Worm (Caenorhabditis elegans) whole organism, young adult: ENCODE measurements around the gene sru-37.

Source experiments
- B0035.1 ChIP-seq: sonication (generic microtip); optimal IDR thresholded peaks from 2 replicates; lab custom pipeline; 2016; ENCODE audit warnings: missing genetic modification characterization, mild to moderate bottlenecking, missing compliant biosample characterization, missing genotype, missing genetic modification reagents
- B0336.3 ChIP-seq: fragments of 200-800 bp; sonication (Bioruptor generic); IDR thresholded peaks from 2 replicates; pipeline ENCODE4 v1.3.6; 2022; ENCODE audit warnings: missing genetic modification characterization, missing compliant biosample characterization
- C17E4.6 ChIP-seq: fragments of 200-800 bp; sonication (Bioruptor generic); IDR thresholded peaks from 2 replicates; pipeline ENCODE4 v1.3.6; 2022; ENCODE audit warnings: missing genetic modification reagents, missing genetic modification characterization, missing compliant biosample characterization
- F10E7.11 ChIP-seq: sonication (generic microtip); optimal IDR thresholded peaks from 2 replicates; lab custom pipeline; 2017; ENCODE audit warnings: mild to moderate bottlenecking, missing genetic modification characterization, moderate library complexity, missing compliant biosample characterization
- F39B2.1 ChIP-seq: fragments of 200-800 bp; sonication (Bioruptor generic); IDR thresholded peaks from 2 replicates; pipeline ENCODE4 v1.3.6; 2022; ENCODE audit warnings: missing genetic modification reagents, missing genetic modification characterization, missing compliant biosample characterization
- F55B11.4 ChIP-seq: sonication (generic microtip); optimal IDR thresholded peaks from 2 replicates; lab custom pipeline; 2016; ENCODE audit warnings: missing compliant biosample characterization, missing genetic modification characterization, borderline replicate concordance; ENCODE audit not compliant: insufficient read depth
- T07F8.4 ChIP-seq: sonication (generic microtip); optimal IDR thresholded peaks from 2 replicates; lab custom pipeline; 2016; ENCODE audit warnings: mild to moderate bottlenecking, missing genetic modification characterization, moderate library complexity, missing compliant biosample characterization
- Y79H2A.3 ChIP-seq: fragments of 200-800 bp; sonication (Bioruptor generic); conservative IDR thresholded peaks from 2 replicates; pipeline ENCODE4 v1.3.6; 2022; ENCODE audit warnings: missing genetic modification reagents, missing genetic modification characterization, missing compliant biosample characterization
- ama-1 ChIP-seq, 3 experiments: fragments of 150-350 bp in 1 of 3; sonication (generic microtip) in 2 of 3; optimal IDR thresholded peaks; 2 replicates each; lab custom pipeline; 2014 to 2018; ENCODE audit warnings: missing biosample characterization in 2 of 3, missing genetic modification characterization in 2 of 3, missing genetic modification reagents in 2 of 3
- atf-7 ChIP-seq: sonication (generic microtip); optimal IDR thresholded peaks from 2 replicates; lab custom pipeline; 2017; ENCODE audit warnings: mild to moderate bottlenecking, missing genetic modification characterization, missing compliant biosample characterization
- attf-5 ChIP-seq: fragments of 200-800 bp; sonication (Bioruptor generic); optimal IDR thresholded peaks from 2 replicates; lab custom pipeline; 2018; ENCODE audit warnings: mild to moderate bottlenecking, missing genetic modification characterization, missing compliant biosample characterization
- ceh-79 ChIP-seq: sonication (generic microtip); optimal IDR thresholded peaks from 2 replicates; lab custom pipeline; 2017; ENCODE audit warnings: mild to moderate bottlenecking, missing genetic modification characterization, missing compliant biosample characterization
- ceh-91 ChIP-seq: fragments of 200-800 bp; sonication (Bioruptor generic); IDR thresholded peaks from 2 replicates; pipeline ENCODE4 v1.3.6; 2022; ENCODE audit warnings: missing genetic modification reagents, missing genetic modification characterization, missing compliant biosample characterization
- die-1 ChIP-seq: sonication (generic microtip); optimal IDR thresholded peaks from 2 replicates; lab custom pipeline; 2016; ENCODE audit warnings: missing genotype, mild to moderate bottlenecking, missing genetic modification characterization, missing compliant biosample characterization
- dpl-1 ChIP-seq: fragments of 150-350 bp; optimal IDR thresholded peaks from 2 replicates; lab custom pipeline; 2014; ENCODE audit warnings: missing biosample characterization, missing genetic modification reagents, missing genetic modification characterization
- ekl-4 ChIP-seq: fragments of 200-800 bp; sonication (Bioruptor generic); IDR thresholded peaks from 2 replicates; pipeline ENCODE4 v1.3.6; 2022; ENCODE audit warnings: missing genetic modification reagents, missing genetic modification characterization, missing compliant biosample characterization
- gei-17 ChIP-seq: fragments of 200-800 bp; sonication (Bioruptor generic); optimal IDR thresholded peaks from 2 replicates; lab custom pipeline; 2018; ENCODE audit warnings: mild to moderate bottlenecking, missing genetic modification characterization, missing compliant biosample characterization
- hlh-12 ChIP-seq: sonication (generic microtip); optimal IDR thresholded peaks from 2 replicates; lab custom pipeline; 2016; ENCODE audit warnings: missing genetic modification characterization, missing compliant biosample characterization
- hsf-1 ChIP-seq: fragments of 200-800 bp; sonication (Bioruptor generic); IDR thresholded peaks from 2 replicates; pipeline ENCODE4 v1.3.6; 2022; ENCODE audit warnings: missing genetic modification reagents, missing genetic modification characterization, missing compliant biosample characterization
- lag-1 ChIP-seq: fragments of 200-800 bp; sonication (Bioruptor generic); IDR thresholded peaks from 2 replicates; pipeline ENCODE4 v1.3.6; 2022; ENCODE audit warnings: missing genetic modification reagents, missing genetic modification characterization, missing compliant biosample characterization
- let-607 ChIP-seq, 2 experiments: fragments of 200-800 bp in 1 of 2; sonication (Bioruptor generic) in 1 of 2; sonication (generic microtip) in 1 of 2; optimal IDR thresholded peaks; 2 replicates each; lab custom pipeline; 2016 to 2018; ENCODE audit warnings: mild to moderate bottlenecking in 2 of 2, missing compliant biosample characterization in 2 of 2, missing genetic modification characterization in 2 of 2, moderate library complexity in 2 of 2, missing genotype in 1 of 2
- lin-35 ChIP-seq, 3 experiments: fragments of 150-350 bp in 2 of 3; sonication (generic microtip) in 1 of 3; optimal IDR thresholded peaks; 2 replicates each; lab custom pipeline; 2014 to 2018; ENCODE audit warnings: missing biosample characterization in 3 of 3, missing genetic modification characterization in 3 of 3, missing genetic modification reagents in 3 of 3
- lin-40 ChIP-seq: sonication (generic microtip); optimal IDR thresholded peaks from 2 replicates; lab custom pipeline; 2016; ENCODE audit warnings: missing genetic modification characterization, mild to moderate bottlenecking, missing compliant biosample characterization, missing genotype, missing genetic modification reagents
- lin-54 ChIP-seq: fragments of 200-800 bp; sonication (Bioruptor generic); optimal IDR thresholded peaks from 2 replicates; lab custom pipeline; 2018; ENCODE audit warnings: mild to moderate bottlenecking, missing genetic modification characterization, missing compliant biosample characterization
- lir-1 ChIP-seq: fragments of 200-800 bp; sonication (Bioruptor generic); conservative IDR thresholded peaks from 2 replicates; pipeline ENCODE4 v1.3.6; 2022; ENCODE audit warnings: missing genetic modification reagents, missing genetic modification characterization, missing compliant biosample characterization
- lsl-1 ChIP-seq: fragments of 200-800 bp; sonication (Bioruptor generic); optimal IDR thresholded peaks from 2 replicates; lab custom pipeline; 2018; ENCODE audit warnings: mild to moderate bottlenecking, missing genetic modification characterization, moderate library complexity, missing compliant biosample characterization
- mes-4 ChIP-seq: sonication (generic microtip); optimal IDR thresholded peaks from 2 replicates; lab custom pipeline; 2016; ENCODE audit warnings: missing genotype, missing genetic modification characterization, missing compliant biosample characterization
- nhr-120 ChIP-seq: fragments of 200-800 bp; sonication (Bioruptor generic); IDR thresholded peaks from 2 replicates; pipeline ENCODE4 v1.3.6; 2022; ENCODE audit warnings: missing genetic modification characterization, missing compliant biosample characterization
- nhr-80 ChIP-seq: sonication (generic microtip); optimal IDR thresholded peaks from 2 replicates; lab custom pipeline; 2016; ENCODE audit warnings: missing genetic modification characterization, missing compliant biosample characterization
- pbrm-1 ChIP-seq: fragments of 200-800 bp; sonication (Bioruptor generic); IDR thresholded peaks from 2 replicates; pipeline ENCODE4 v1.3.6; 2022; ENCODE audit warnings: missing genetic modification reagents, missing genetic modification characterization, missing compliant biosample characterization
- sdz-38 ChIP-seq: sonication (generic microtip); optimal IDR thresholded peaks from 2 replicates; lab custom pipeline; 2016; ENCODE audit warnings: missing genotype, missing genetic modification characterization, missing compliant biosample characterization
- snpc-3.4 ChIP-seq: sonication (generic microtip); optimal IDR thresholded peaks from 2 replicates; lab custom pipeline; 2017; ENCODE audit warnings: missing genetic modification characterization, mild to moderate bottlenecking, missing compliant biosample characterization, antibody characterized with exemption, moderate library complexity, missing genotype, missing genetic modification reagents
- somi-1 ChIP-seq: fragments of 200-800 bp; sonication (Bioruptor generic); optimal IDR thresholded peaks from 2 replicates; lab custom pipeline; 2018; ENCODE audit warnings: mild to moderate bottlenecking, missing genetic modification characterization, missing compliant biosample characterization
- sptf-2 ChIP-seq: fragments of 200-800 bp; sonication (Bioruptor generic); optimal IDR thresholded peaks from 2 replicates; lab custom pipeline; 2018; ENCODE audit warnings: mild to moderate bottlenecking, missing genetic modification characterization, missing compliant biosample characterization
- tlf-1 ChIP-seq: fragments of 200-800 bp; sonication (Bioruptor generic); optimal IDR thresholded peaks from 2 replicates; lab custom pipeline; 2018; ENCODE audit warnings: mild to moderate bottlenecking, missing genetic modification characterization, missing compliant biosample characterization
- unc-62 ChIP-seq: fragments of 150-350 bp; optimal IDR thresholded peaks from 2 replicates; lab custom pipeline; 2014; ENCODE audit warnings: missing biosample characterization, missing genetic modification reagents, missing genetic modification characterization
- zfh-2 ChIP-seq: fragments of 200-800 bp; sonication (Bioruptor generic); conservative IDR thresholded peaks from 2 replicates; pipeline ENCODE4 v1.3.6; 2022; ENCODE audit warnings: missing genetic modification reagents, missing genetic modification characterization, missing compliant biosample characterization
- zim-3 ChIP-seq: sonication (generic microtip); optimal IDR thresholded peaks from 2 replicates; lab custom pipeline; 2017; ENCODE audit warnings: mild to moderate bottlenecking, missing genetic modification characterization, moderate library complexity, missing compliant biosample characterization
- ztf-18 ChIP-seq: sonication (generic microtip); optimal IDR thresholded peaks from 2 replicates; lab custom pipeline; 2016; ENCODE audit warnings: missing genotype, mild to moderate bottlenecking, missing genetic modification characterization, missing compliant biosample characterization
- ztf-6 ChIP-seq: fragments of 200-800 bp; sonication (Bioruptor generic); IDR thresholded peaks from 2 replicates; pipeline ENCODE4 v1.3.6; 2022; ENCODE audit warnings: missing genetic modification reagents, missing genetic modification characterization, missing compliant biosample characterization

The sru-37 gene

DNA sequence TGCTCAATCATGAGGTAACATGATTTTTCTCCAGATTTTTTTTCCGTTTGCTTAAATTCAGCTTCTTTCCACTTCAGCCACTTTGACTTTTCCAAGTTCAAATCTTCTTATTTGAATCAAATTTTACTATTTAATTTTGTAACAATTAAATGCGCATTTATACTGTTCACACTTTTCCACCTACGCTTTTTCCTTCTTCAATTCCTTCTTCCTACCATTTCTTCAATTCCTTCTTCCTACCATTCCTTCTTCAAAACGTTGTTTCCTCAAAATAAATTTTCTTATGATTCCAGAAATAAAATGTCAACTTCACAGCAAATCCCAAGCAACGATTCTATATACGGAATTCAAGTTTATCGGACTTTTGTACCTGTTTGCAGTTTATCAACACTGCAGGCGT, 11.1 kb downstream of the sru-37 start, which contains the start of gene sru-31:
Gene sru-31, plus strand, starts transcription at position 301 of the 400 bp plus-strand sequence.
- TF ChIP-seq zim-3 (no peak), ceh-79 (no peak), lin-40 (tag; lab: Kevin White, UChicago) (no peak), lsl-1 (GFP tag; lab: Kevin White, UChicago) (no peak), nhr-120 (GFP tag; lab: Robert Waterston, UW) (no peak), dpl-1 (no peak), die-1 (tag; lab: Kevin White, UChicago) (no peak), hlh-12 (tag; lab: Kevin White, UChicago) (no peak), somi-1 (GFP tag; lab: Kevin White, UChicago) (no peak), lag-1 (GFP tag; lab: Robert Waterston, UW) (no peak), lir-1 (GFP tag; lab: Robert Waterston, UW) (no peak), let-607 (tag; optimal IDR thresholded peaks at IDR 0.05; lab: Kevin White, UChicago) (no peak), sdz-38 (tag; lab: Kevin White, UChicago) (no peak), F39B2.1 (GFP tag; lab: Robert Waterston, UW) (no peak), ceh-91 (GFP tag; lab: Robert Waterston, UW) (no peak), gei-17 (no peak)

DNA sequence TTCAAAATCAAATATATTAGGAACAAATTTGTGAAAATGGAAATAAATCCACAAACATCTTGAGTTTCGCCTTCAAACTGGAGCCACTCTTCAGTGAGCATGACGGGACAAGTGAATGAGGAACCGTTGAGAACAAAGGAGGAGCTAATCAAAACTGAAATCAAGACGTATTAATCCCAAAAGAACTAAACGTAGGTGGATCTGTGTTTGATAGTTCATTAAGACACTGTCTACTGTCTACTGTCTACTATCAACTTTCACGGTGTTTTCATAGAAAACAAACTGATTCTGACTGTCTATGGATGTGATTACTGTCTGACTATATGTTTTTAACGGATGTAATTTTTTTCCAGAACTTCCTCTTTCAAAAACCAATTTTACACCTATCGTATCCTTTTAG, 16.5 kb downstream of the sru-37 start, which contains the start of gene str-193:
Gene str-193, minus strand, starts transcription at position 101 of the 400 bp plus-strand sequence.
- TF ChIP-seq unc-62 (no peak), ztf-18 (no peak), pbrm-1 (GFP tag; lab: Robert Waterston, UW) (no peak), lin-40 (tag; lab: Kevin White, UChicago) (no peak), nhr-120 (GFP tag; lab: Robert Waterston, UW) (no peak), C17E4.6 (no peak), atf-7 (no peak), nhr-80 (no peak), hsf-1 (no peak), lin-54 (no peak), F39B2.1 (GFP tag; lab: Robert Waterston, UW) (no peak), ekl-4 (GFP tag; lab: Robert Waterston, UW) (no peak), hlh-12 (tag; lab: Kevin White, UChicago) (no peak), lin-35 (GFP tag; optimal IDR thresholded peaks at IDR 0.05; lab: Kevin White, UChicago) (no peak), F10E7.11 (tag; lab: Kevin White, UChicago) (no peak), snpc-3.4 (no peak), B0336.3 (GFP tag; lab: Robert Waterston, UW) (no peak), zfh-2 (GFP tag; lab: Robert Waterston, UW) (no peak), tlf-1 (no peak)

DNA sequence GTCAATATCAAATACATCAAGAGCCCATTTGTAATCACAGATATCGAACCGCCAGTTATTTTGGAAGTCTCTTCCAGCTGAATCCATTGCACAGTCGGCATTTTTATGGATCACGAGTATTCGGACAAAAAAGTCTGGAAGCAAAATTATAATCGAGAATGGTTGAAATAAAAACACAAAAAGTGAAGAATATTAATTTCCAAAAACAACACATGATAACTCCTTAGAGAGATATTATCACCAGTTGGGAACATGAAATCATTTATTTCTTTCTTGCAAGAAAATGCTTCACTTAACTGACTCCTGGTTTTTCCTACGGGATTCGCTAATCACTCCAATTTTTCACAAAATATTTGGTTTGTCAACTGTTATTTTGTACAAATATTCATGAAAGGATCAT, 18.9 kb downstream of the sru-37 start, which contains the start of gene str-2:
Gene str-2, minus strand, starts transcription at position 101 of the 400 bp plus-strand sequence.
- TF ChIP-seq attf-5 (GFP tag; lab: Kevin White, UChicago) (no peak), F55B11.4 (no peak), zfh-2 (GFP tag; lab: Robert Waterston, UW) (no peak), sptf-2 (GFP tag; lab: Kevin White, UChicago) (no peak), ama-1 (optimal IDR thresholded peaks at IDR 0.05; lab: Kevin White, UChicago) (no peak), ama-1 (GFP tag; optimal IDR thresholded peaks at IDR 0.05; lab: Kevin White, UChicago) (no peak), T07F8.4 (tag; lab: Kevin White, UChicago) (no peak), B0035.1 (tag; lab: Kevin White, UChicago) (no peak), tlf-1 (no peak), Y79H2A.3 (no peak), ztf-6 (GFP tag; lab: Robert Waterston, UW) (no peak), ztf-18 (no peak), mes-4 (tag; lab: Kevin White, UChicago) (no peak)
- TF ChIP-seq, all 124 proteins: peak for 0
